Fruit fly (Drosophila melanogaster): ENCODE results near the gene Vajk1.
A peak's percentile ranks its signal among the peaks of the same experiment; 100 is the strongest.

The Vajk1 gene

DNA sequence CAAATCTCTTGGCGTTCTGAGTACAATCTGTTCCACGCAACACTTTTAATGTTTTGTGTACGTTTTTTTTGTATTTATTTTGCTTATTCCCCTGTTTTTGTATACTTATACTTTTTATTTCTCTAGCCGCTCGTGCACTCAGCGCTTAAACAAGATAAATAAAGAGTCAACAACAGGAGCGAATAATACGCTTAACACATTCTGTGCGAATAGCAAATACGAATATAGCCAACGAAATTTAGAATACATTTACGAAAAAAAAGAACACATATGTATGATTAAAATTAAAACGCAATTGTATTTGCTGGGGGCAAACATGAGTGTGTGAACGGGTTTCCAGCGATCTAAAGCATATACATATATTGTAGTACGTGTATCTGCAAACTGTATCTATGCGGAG, 41.4 kb downstream of the Vajk1 start:
- peak; percentile 83 for TF ChIP-seq noc (tag; optimal IDR thresholded peaks at IDR 0.05)

DNA sequence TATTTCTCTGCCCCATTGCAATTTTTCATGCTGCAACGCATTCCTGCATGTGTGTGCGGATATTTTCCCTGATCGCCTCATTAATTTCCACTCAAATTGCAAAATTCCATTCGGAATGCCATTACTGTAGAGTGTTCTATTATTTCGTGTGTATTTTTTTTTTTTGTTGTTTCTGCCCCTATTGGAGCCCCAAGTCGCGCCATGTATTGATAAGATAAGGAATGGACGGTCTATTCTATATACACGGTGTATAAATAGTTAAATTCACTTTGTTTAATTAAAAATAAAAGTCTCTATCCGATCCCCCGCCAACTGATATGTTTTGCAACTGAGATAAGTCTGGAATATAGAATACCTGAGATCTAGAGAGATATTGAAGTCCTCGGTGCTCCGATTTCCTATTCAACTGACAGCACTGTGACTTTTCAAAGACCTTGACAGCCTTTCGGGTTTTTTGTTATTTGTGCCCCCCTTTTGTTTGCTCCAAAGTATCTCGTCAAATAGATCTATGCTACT, 41.9 kb downstream of the Vajk1 start:
- TF ChIP-seq noc (tag; optimal IDR thresholded peaks at IDR 0.05) = no peak

DNA sequence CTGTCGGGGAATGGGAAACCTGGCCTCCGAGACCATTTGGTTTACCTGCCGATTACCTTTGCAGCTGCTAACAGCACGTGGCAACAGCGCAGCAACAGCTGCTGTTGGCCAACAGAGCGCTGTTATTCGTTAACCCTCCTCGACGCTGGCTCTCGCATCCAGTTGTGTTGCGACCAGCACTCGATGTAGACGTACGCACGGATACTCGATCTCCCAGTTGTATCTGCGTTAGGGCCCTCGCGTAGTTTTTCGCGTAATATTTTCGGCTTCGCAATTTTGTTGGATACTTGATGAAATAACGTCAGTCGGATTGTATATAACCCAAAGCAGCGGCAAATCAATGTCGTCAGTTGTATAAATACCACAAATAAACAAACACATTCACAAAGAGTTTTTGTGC, 44.6 kb downstream of the Vajk1 start:
- TF ChIP-seq noc (tag; optimal IDR thresholded peaks at IDR 0.05) = peak; percentile 31

DNA sequence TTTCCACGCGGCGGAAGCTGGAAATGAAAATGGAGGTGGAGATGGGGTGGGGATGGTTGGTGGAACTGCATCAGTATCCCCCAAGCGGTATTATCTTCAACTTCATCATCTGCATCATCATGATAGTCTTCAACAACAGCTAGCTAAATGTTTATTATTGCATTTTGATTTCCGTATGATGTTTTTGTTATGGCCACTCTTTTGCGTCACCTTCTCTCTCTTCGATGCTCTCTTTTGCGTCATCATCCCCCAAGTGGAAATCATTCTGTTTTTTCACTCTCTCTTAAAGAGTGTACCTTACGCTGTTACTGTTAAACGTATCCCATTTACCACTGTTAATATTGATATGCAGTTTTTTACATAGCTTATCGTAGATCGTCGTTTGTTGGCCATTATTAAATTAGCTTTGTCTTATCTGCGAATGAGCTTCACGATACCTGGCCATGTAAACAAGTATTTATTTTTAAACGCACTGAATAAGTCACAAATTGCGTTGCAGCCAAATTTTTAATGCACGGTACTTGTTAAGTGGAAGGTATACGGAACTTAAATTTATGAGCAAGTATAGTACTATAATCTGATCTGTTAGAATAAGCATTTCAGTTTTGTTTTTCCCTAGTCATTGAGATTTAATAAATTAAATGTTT, 45.3 kb downstream of the Vajk1 start:
- TF ChIP-seq noc (tag; optimal IDR thresholded peaks at IDR 0.05) = no peak

DNA sequence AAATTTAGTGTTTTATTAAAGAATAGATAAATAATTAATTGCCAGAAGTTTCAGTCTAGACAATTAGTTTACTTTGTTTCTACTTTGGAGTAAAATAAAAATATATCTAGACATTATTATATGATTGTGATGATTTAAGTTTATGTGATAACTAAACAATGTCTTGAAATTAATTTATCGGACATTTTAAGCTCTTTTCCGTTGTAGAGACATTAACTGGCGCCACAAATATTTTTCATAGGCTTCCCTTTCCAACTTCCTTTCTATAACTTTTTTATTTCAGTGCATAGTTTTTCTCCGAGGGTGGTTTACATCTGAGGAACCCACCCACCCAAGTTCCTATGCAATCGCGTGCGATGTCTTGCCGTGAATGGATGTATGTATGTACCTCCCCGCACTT, 46.7 kb downstream of the Vajk1 start:
- no peak for TF ChIP-seq noc (tag; optimal IDR thresholded peaks at IDR 0.05)

DNA sequence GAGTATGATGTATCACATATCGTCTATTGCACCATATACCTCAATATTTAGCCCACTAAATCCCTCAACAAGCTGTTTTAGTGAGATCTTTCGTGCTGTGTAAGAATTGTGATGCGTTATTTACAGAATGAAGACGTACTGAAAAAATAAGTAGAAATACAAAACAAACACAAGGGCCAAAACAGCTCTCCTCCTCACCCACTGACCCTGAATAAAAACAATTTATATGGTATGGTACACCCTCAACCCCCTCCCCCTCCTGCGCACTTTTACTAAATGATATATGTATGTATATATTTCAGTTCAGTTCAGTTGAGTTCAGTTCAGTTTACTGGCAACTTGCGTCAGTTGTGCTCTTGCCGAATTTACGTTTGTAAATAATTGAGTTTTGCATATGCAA, 50.2 kb downstream of the Vajk1 start:
- no peak for TF ChIP-seq noc (tag; optimal IDR thresholded peaks at IDR 0.05)

Measured in whole organism, larva.